Fruit fly (Drosophila melanogaster): ENCODE results near the gene CG43220.

Gene CG43220

dm6 chr2L:17492680-17493079 is 6.3 kb downstream of the CG43220 start:
- no peak for TF ChIP-seq CG7556 (GFP tag; optimal IDR thresholded peaks at IDR 0.05)

dm6 chr2L:17495759-17496158 is 9.4 kb downstream of the CG43220 start:
- no peak for TF ChIP-seq Lim3 (GFP tag; IDR thresholded peaks at IDR 0.05)
- no peak for TF ChIP-seq Deaf1 (tag; optimal IDR thresholded peaks at IDR 0.05)
- TF ChIP-seq oc (tag; optimal IDR thresholded peaks at IDR 0.05), result peak; percentile 64
- TF ChIP-seq CG16779 (GFP tag; IDR thresholded peaks at IDR 0.05), result no peak
- no peak for TF ChIP-seq CG8290 (GFP tag; optimal IDR thresholded peaks at IDR 0.05)
- TF ChIP-seq CG8290 (tag; optimal IDR thresholded peaks at IDR 0.05), result no peak
- TF ChIP-seq gsb-n (tag; optimal IDR thresholded peaks at IDR 0.05), result peak; percentile 48
- no peak for TF ChIP-seq MBD-R2 (GFP tag; IDR thresholded peaks at IDR 0.05)
- peak; percentile 82 for TF ChIP-seq abd-A (tag; optimal IDR thresholded peaks at IDR 0.05)
- TF ChIP-seq grn (GFP tag; optimal IDR thresholded peaks at IDR 0.05), result peak; percentile 37
- TF ChIP-seq CG18619 (GFP tag; optimal IDR thresholded peaks at IDR 0.05), result no peak
- TF ChIP-seq maf-S (GFP tag; optimal IDR thresholded peaks at IDR 0.05), result no peak
- TF ChIP-seq CG10209 (GFP tag; optimal IDR thresholded peaks at IDR 0.05), result no peak
- TF ChIP-seq Awh (GFP tag; IDR thresholded peaks at IDR 0.05), result peak; percentile 44; the same call in 1 of the 2 replicates
- TF ChIP-seq p53 (GFP tag; optimal IDR thresholded peaks at IDR 0.05), result no peak
- TF ChIP-seq cwo (GFP tag; optimal IDR thresholded peaks at IDR 0.05), result no peak
- TF ChIP-seq pum (GFP tag; optimal IDR thresholded peaks at IDR 0.05), result no peak
- no peak for TF ChIP-seq az2 (GFP tag; optimal IDR thresholded peaks at IDR 0.05)
- TF ChIP-seq kni (GFP tag; optimal IDR thresholded peaks at IDR 0.05), result peak; percentile 50
- no peak for TF ChIP-seq nerfin-2 (GFP tag; IDR thresholded peaks at IDR 0.05; ENCODE audit: partially characterized antibody)
- no peak for TF ChIP-seq CG12942 (GFP tag; optimal IDR thresholded peaks at IDR 0.05)
- no peak for TF ChIP-seq CG10654 (GFP tag; optimal IDR thresholded peaks at IDR 0.05)
- TF ChIP-seq CG2199 (GFP tag; IDR thresholded peaks at IDR 0.05), result 0 out of 3 replicates have a peak, but pooled peaks have one; percentile 29
- TF ChIP-seq CG2129 (GFP tag; IDR thresholded peaks at IDR 0.05; ENCODE audit: partially characterized antibody), result no peak
- TF ChIP-seq Hr78 (GFP tag; optimal IDR thresholded peaks at IDR 0.05), result peak in 1 of 2 experiments; percentile 56
- no peak for TF ChIP-seq tll (GFP tag; optimal IDR thresholded peaks at IDR 0.05)
- TF ChIP-seq Dek (tag; optimal IDR thresholded peaks at IDR 0.05), result no peak
- no peak for TF ChIP-seq CG7271 (tag; optimal IDR thresholded peaks at IDR 0.05)
- TF ChIP-seq CG2116 (GFP tag; optimal IDR thresholded peaks at IDR 0.05), result no peak

- TF ChIP-seq CG31224 (GFP tag; IDR thresholded peaks at IDR 0.05) (no peak), CG14710 (tag; optimal IDR thresholded peaks at IDR 0.05) (peak; percentile 3), row (GFP tag; IDR thresholded peaks at IDR 0.05) (0 out of 3 replicates have a peak, but pooled peaks have one; percentile 20), Med (GFP tag) (peak; percentile 16), cg (GFP tag; optimal IDR thresholded peaks at IDR 0.05) (peak; percentile 43), Dref (GFP tag; IDR thresholded peaks at IDR 0.05) (no peak), Hr78 (GFP tag; optimal IDR thresholded peaks at IDR 0.05) (peak in 1 of 2 experiments; percentile 74), CG18262 (tag; optimal IDR thresholded peaks at IDR 0.05) (peak; percentile 30), prd (optimal IDR thresholded peaks at IDR 0.05) (no peak), prd (GFP tag; IDR thresholded peaks at IDR 0.05) (peak; percentile 4; the same call in 1 of the 3 replicates), CG8281 (tag; optimal IDR thresholded peaks at IDR 0.05) (no peak), CG10431 (GFP tag; optimal IDR thresholded peaks at IDR 0.05) (peak; percentile 31), Ssrp (tag; optimal IDR thresholded peaks at IDR 0.05) (no peak), zen (tag; optimal IDR thresholded peaks at IDR 0.05) (peak; percentile 10), CG7271 (tag; optimal IDR thresholded peaks at IDR 0.05) (no peak), hkb (optimal IDR thresholded peaks at IDR 0.05) (no peak), hkb (GFP tag; IDR thresholded peaks at IDR 0.05) (no peak), Max (GFP tag; optimal IDR thresholded peaks at IDR 0.05) (no peak), lov (optimal IDR thresholded peaks at IDR 0.05) (no peak), lov (GFP tag; IDR thresholded peaks at IDR 0.05) (no peak), ash1 (GFP tag; optimal IDR thresholded peaks at IDR 0.05) (no peak), ind (GFP tag; optimal IDR thresholded peaks at IDR 0.05) (no peak)
Measured at dm6 chr2L:17497108-17497507, 10.7 kb downstream of the CG43220 start, which contains the start of gene qua. qua (minus strand) TSS chr2L:17497208.
